Worm (Caenorhabditis elegans) whole organism, early embryonic: Measurements from ENCODE around the gene T23E7.6.

Source experiments
- B0310.2 ChIP-seq: sonication (generic microtip); optimal IDR thresholded peaks from 2 replicates; lab custom pipeline; 2016; ENCODE audit warnings: mild to moderate bottlenecking, missing genetic modification characterization, missing compliant biosample characterization
- F13C5.2 ChIP-seq: sonication (generic microtip); optimal IDR thresholded peaks from 2 replicates; lab custom pipeline; 2017; ENCODE audit warnings: mild to moderate bottlenecking, missing genetic modification characterization, inconsistent platforms, missing compliant biosample characterization
- aly-1 ChIP-seq: sonication (generic microtip); optimal IDR thresholded peaks from 2 replicates; lab custom pipeline; 2016; ENCODE audit warnings: missing genetic modification characterization, missing compliant biosample characterization
- ama-1 ChIP-seq: fragments of 150-350 bp; optimal IDR thresholded peaks from 2 replicates; lab custom pipeline; 2014
- ceh-13 ChIP-seq: fragments of 200-800 bp; sonication (Bioruptor generic); optimal IDR thresholded peaks from 2 replicates; lab custom pipeline; 2018; ENCODE audit warnings: mild to moderate bottlenecking, missing genetic modification characterization, missing compliant biosample characterization
- ceh-36 ChIP-seq: sonication (generic microtip); optimal IDR thresholded peaks from 2 replicates; lab custom pipeline; 2016; ENCODE audit warnings: missing genetic modification characterization, inconsistent platforms, missing compliant biosample characterization
- ets-7 ChIP-seq: sonication (generic microtip); optimal IDR thresholded peaks from 2 replicates; lab custom pipeline; 2016; ENCODE audit warnings: missing genotype, missing genetic modification characterization, missing compliant biosample characterization
- flt-1 ChIP-seq: fragments of 200-800 bp; sonication (Bioruptor generic); IDR thresholded peaks from 2 replicates; pipeline ENCODE4 v1.3.6; 2022; ENCODE audit warnings: missing genetic modification characterization, missing compliant biosample characterization
- hmbx-1 ChIP-seq: sonication (generic microtip); optimal IDR thresholded peaks from 2 replicates; lab custom pipeline; 2016; ENCODE audit warnings: mild to moderate bottlenecking, missing genetic modification characterization, missing compliant biosample characterization
- hmg-4 ChIP-seq: fragments of 200-800 bp; sonication (Bioruptor generic); optimal IDR thresholded peaks from 2 replicates; lab custom pipeline; 2018; ENCODE audit warnings: mild to moderate bottlenecking, missing genetic modification characterization, missing compliant biosample characterization
- hnd-1 ChIP-seq: sonication (generic microtip); optimal IDR thresholded peaks from 2 replicates; lab custom pipeline; 2016; ENCODE audit warnings: missing genetic modification characterization, missing compliant biosample characterization
- pes-1 ChIP-seq: fragments of 200-800 bp; sonication (Bioruptor generic); IDR thresholded peaks from 2 replicates; pipeline ENCODE4 v1.3.6; 2022; ENCODE audit warnings: missing genetic modification reagents, missing genetic modification characterization, missing compliant biosample characterization
- scrt-1 ChIP-seq: fragments of 200-800 bp; sonication (Bioruptor generic); IDR thresholded peaks from 2 replicates; pipeline ENCODE4 v1.3.6; 2022; ENCODE audit warnings: missing genetic modification characterization, missing compliant biosample characterization
- sea-1 ChIP-seq: fragments of 200-800 bp; sonication (Bioruptor generic); conservative IDR thresholded peaks from 2 replicates; pipeline ENCODE4 v1.3.6; 2022; ENCODE audit warnings: missing genetic modification characterization, missing compliant biosample characterization
- tbx-11 ChIP-seq: fragments of 200-800 bp; sonication (Bioruptor generic); IDR thresholded peaks from 2 replicates; pipeline ENCODE4 v1.3.6; 2022; ENCODE audit warnings: missing genetic modification characterization, missing compliant biosample characterization
- tbx-37 ChIP-seq: fragments of 200-800 bp; sonication (Bioruptor generic); conservative IDR thresholded peaks from 2 replicates; pipeline ENCODE4 v1.3.6; 2022; ENCODE audit warnings: missing genetic modification reagents, missing genetic modification characterization, missing compliant biosample characterization
- tra-4 ChIP-seq: sonication (generic microtip); optimal IDR thresholded peaks from 2 replicates; lab custom pipeline; 2017; ENCODE audit warnings: missing genetic modification characterization, missing compliant biosample characterization

The T23E7.6 gene

DNA sequence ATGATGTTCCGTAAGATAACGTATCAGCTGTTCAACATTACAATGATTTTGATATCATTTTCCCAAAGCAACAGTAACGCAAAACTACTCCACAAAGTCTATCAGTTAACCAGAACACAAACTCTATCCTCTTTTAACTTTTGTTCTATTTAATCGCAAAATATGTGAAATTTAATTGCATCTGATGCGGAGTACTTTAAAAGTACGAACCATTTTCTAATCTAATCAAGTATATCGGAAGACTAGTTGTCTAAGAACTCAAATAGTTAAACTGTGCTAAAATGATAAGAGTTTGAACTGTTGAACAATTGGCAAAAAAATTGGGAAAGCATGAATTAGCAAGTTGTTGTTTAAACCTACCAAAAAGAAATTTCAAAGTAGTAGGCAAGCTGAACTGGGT lies 3.1 kb downstream of the T23E7.6 start:
- TF ChIP-seq tbx-37 = no peak
- TF ChIP-seq scrt-1 (GFP tag; lab: Robert Waterston, UW) = no peak
- no peak for TF ChIP-seq F13C5.2
- TF ChIP-seq ets-7 (tag; lab: Kevin White, UChicago) = no peak
- no peak for TF ChIP-seq aly-1 (tag; lab: Kevin White, UChicago)
- no peak for TF ChIP-seq hmbx-1 (tag; lab: Kevin White, UChicago)
- TF ChIP-seq hmg-4 (GFP tag; lab: Kevin White, UChicago) = no peak
- no peak for TF ChIP-seq sea-1 (GFP tag; lab: Robert Waterston, UW)
- TF ChIP-seq flt-1 (GFP tag; lab: Robert Waterston, UW) = no peak
- TF ChIP-seq ceh-36 = no peak
- no peak for TF ChIP-seq ama-1 (lab: Kevin White, UChicago)
- TF ChIP-seq ceh-13 (GFP tag; lab: Kevin White, UChicago) = no peak
- no peak for TF ChIP-seq tbx-11
- no peak for TF ChIP-seq tra-4
- TF ChIP-seq pes-1 = no peak
- no peak for TF ChIP-seq hnd-1 (tag; lab: Kevin White, UChicago)
- no peak for TF ChIP-seq B0310.2 (tag; lab: Kevin White, UChicago)

DNA sequence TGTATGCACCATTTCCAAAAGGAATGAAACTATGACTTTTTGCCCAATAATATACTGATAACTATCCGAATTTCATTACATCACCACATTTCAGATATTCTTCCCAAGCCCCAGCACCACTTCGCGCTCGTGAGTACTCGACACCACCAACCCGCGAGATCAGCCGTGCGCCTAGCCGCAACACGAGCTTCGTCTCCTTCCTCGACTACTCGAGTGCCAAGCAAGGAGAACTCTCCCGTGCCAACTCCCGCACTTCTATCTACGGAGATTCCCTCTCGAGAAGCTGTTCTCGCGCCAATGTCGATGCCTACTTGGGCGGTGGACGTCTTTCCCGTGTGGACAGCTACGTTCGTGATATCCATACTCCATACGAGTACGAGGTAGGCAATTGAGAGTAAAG lies 7.9 kb downstream of the T23E7.6 start:
- TF ChIP-seq B0310.2 (tag; lab: Kevin White, UChicago) (no peak), hnd-1 (tag; lab: Kevin White, UChicago) (no peak), F13C5.2 (no peak), pes-1 (no peak), tbx-37 (no peak), aly-1 (tag; lab: Kevin White, UChicago) (no peak), ama-1 (lab: Kevin White, UChicago) (no peak), tbx-11 (no peak), hmbx-1 (tag; lab: Kevin White, UChicago) (no peak), tra-4 (no peak), ceh-36 (no peak), sea-1 (GFP tag; lab: Robert Waterston, UW) (no peak)

DNA sequence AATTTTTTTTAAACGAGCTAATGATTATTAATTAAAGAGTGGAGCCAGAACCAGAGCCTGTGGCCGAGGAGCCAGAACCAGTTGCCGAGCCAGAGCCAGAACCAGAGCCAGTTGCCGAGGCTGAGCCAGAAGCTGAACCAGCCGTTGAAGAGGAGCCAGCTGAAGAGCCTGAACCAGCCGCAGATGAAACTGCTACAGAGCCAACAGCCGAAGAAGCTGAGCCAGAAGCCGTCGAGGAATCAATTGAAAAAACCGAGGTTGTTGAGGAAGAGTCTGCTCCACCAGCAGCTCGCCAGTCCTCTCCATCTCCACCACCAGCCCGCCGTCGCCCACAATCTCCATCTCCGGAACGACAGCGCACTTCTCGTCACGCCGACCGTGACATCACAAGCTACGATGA lies 8.9 kb downstream of the T23E7.6 start:
- TF ChIP-seq ceh-36 (no peak), tbx-11 (no peak), flt-1 (GFP tag; lab: Robert Waterston, UW) (no peak), hnd-1 (tag; lab: Kevin White, UChicago) (no peak)

DNA sequence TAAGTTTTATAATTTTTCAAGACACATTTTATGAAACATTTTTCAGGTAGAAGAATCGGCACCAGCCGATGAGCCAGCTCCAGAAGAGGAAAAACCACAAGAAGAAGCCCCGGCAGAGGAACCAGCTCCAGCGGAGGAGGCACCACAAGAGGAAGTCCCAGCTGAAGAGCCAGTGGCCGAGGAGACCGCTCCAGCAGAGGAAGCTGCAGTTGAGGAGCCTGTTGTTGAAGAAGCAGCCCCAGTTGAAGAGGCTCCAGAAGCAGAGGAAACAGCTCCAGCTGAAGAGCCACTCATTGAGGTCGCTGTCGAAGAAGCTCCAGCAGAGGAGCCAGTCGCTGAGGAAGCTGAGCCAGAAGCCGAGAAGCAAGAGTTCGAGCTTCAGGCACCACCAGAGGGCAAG lies 10.3 kb downstream of the T23E7.6 start:
- TF ChIP-seq tbx-11 = no peak
- no peak for TF ChIP-seq scrt-1 (GFP tag; lab: Robert Waterston, UW)
- no peak for TF ChIP-seq sea-1 (GFP tag; lab: Robert Waterston, UW)

DNA sequence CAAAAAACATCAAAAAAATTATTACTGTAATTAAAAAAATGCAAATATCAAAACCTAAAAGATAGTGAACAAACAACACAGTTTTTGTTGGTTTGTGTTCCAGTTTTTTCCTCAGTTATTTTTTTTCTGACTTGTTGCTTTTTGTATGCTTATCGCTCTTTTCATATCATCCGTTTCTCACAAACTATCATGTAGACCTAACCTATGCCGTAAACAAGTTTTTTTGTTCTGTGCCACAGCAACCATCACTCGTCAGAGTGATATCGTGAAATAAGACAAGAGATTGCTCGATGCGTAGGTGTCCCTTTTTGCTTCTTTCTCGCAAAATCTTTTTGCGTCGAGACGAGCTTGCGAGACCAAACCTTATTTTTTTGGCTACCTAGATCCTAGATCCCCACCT lies 12.4 kb downstream of the T23E7.6 start:
- TF ChIP-seq flt-1 (GFP tag; lab: Robert Waterston, UW) (no peak), hnd-1 (tag; lab: Kevin White, UChicago) (no peak), hmg-4 (GFP tag; lab: Kevin White, UChicago) (no peak), ceh-36 (no peak), B0310.2 (tag; lab: Kevin White, UChicago) (no peak), ama-1 (lab: Kevin White, UChicago) (no peak), sea-1 (GFP tag; lab: Robert Waterston, UW) (no peak), ceh-13 (GFP tag; lab: Kevin White, UChicago) (no peak), hmbx-1 (tag; lab: Kevin White, UChicago) (no peak), ets-7 (tag; lab: Kevin White, UChicago) (no peak), scrt-1 (GFP tag; lab: Robert Waterston, UW) (no peak), tbx-11 (no peak)

DNA sequence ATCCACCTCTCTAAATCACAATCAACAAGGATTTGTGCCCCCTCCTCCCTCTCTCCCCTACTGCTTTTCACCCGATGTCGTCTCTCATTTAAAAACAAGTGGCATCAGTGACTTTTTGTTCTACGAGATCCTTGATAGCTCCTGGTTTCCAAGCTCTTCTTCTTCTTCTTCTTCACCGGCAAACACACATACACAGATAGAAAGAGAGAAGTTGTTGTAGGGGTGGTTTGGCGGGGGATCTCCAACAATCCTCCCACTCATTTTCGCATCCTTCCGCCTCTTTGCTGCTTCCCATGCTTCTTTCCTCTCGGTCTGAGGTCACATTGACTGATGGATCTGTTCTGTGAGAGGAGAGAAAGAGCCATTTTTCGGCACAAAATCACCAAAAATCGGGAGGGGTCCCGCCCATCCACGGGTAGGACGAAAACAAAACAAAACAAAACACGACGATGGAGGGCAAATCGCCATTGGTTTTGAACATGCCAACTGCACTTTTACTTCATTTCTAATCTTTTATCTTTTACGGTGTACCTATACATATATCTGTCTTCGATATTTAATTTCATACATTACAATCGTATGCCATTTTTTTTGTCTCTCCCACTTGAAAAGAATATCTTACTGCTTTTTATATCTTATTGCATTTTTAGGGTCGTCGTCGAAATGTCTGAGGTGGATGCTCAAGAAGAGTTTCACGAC lies 14.1 kb downstream of the T23E7.6 start, which contains the start of gene T23E7.2:
Gene T23E7.2 (plus strand): TSS at position 649 of the 699 bp plus-strand sequence.
- no peak for TF ChIP-seq tra-4
- no peak for TF ChIP-seq pes-1
- TF ChIP-seq hmg-4 (GFP tag; lab: Kevin White, UChicago) = no peak
- TF ChIP-seq B0310.2 (tag; lab: Kevin White, UChicago) = no peak
- no peak for TF ChIP-seq sea-1 (GFP tag; lab: Robert Waterston, UW)
- no peak for TF ChIP-seq scrt-1 (GFP tag; lab: Robert Waterston, UW)
- no peak for TF ChIP-seq tbx-11
- TF ChIP-seq hnd-1 (tag; lab: Kevin White, UChicago) = no peak

DNA sequence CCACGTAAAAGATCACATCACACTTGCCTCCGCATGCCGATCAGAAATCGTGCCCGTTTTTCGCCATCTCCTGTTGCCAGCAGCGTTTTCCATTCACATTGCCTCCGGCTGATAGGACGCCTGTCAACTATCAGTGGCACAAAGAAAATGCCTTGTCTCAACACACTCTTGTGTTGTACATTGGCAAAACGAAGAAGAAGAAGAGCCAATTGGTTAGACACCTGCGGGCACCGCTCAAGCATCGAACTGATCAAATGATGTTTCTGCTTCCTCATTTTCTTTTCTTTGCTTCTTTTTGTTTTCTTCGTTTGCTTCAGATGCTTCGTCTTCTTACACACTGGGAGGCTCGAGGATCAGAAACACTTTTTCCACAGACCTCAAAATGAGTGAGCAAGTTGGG lies 17.3 kb downstream of the T23E7.6 start:
- TF ChIP-seq hmg-4 (GFP tag; lab: Kevin White, UChicago) (no peak), tbx-11 (no peak), hmbx-1 (tag; lab: Kevin White, UChicago) (no peak), pes-1 (no peak)

DNA sequence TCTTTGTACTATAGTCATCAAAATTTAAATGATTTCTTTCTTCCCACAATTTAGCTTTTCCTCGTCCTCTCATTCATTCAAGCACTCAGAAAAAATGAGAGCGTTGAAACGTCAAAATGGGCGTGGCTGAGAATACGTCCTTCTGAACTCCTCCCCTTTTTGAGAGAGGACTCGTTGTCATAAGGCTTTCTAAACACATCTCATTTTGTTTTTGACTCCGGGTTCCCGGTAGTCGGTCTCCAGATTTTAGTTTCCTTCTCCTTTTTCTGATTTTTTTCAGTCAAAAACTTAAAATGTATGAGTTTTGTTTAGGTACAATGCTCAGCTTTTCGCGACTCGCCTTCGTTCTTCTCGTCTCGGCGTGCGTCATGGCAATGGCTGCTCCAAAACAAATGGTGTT lies 22.5 kb downstream of the T23E7.6 start, which contains the start of gene nlp-6:
Gene nlp-6 (plus strand): TSS at position 301 of the 400 bp plus-strand sequence.
- TF ChIP-seq hmbx-1 (tag; lab: Kevin White, UChicago) = no peak
- no peak for TF ChIP-seq ets-7 (tag; lab: Kevin White, UChicago)
- no peak for TF ChIP-seq scrt-1 (GFP tag; lab: Robert Waterston, UW)
- no peak for TF ChIP-seq sea-1 (GFP tag; lab: Robert Waterston, UW)
- no peak for TF ChIP-seq tbx-11
- no peak for TF ChIP-seq pes-1
- no peak for TF ChIP-seq flt-1 (GFP tag; lab: Robert Waterston, UW)
- no peak for TF ChIP-seq aly-1 (tag; lab: Kevin White, UChicago)
- TF ChIP-seq tra-4 = no peak
- TF ChIP-seq hmg-4 (GFP tag; lab: Kevin White, UChicago) = no peak
- no peak for TF ChIP-seq hnd-1 (tag; lab: Kevin White, UChicago)
- TF ChIP-seq ceh-13 (GFP tag; lab: Kevin White, UChicago) = no peak
- no peak for TF ChIP-seq B0310.2 (tag; lab: Kevin White, UChicago)
- no peak for TF ChIP-seq ceh-36
